Worm (Caenorhabditis elegans) whole organism, L2 larva: ENCODE results near the gene C55C3.8.

Source experiments
- C34F6.9 ChIP-seq: fragments of 150-350 bp; optimal IDR thresholded peaks from 2 replicates; lab custom pipeline; 2014; ENCODE audit warnings: missing biosample characterization, missing genetic modification characterization
- F13H6.1 ChIP-seq: sonication (generic microtip); optimal IDR thresholded peaks from 2 replicates; lab custom pipeline; 2016; ENCODE audit warnings: missing genetic modification characterization, missing compliant biosample characterization
- R02D3.7 ChIP-seq: fragments of 150-350 bp; optimal IDR thresholded peaks from 2 replicates; lab custom pipeline; 2014; ENCODE audit warnings: missing biosample characterization, missing genetic modification characterization
- ZK546.5 ChIP-seq: sonication (generic microtip); optimal IDR thresholded peaks from 2 replicates; lab custom pipeline; 2017; ENCODE audit warnings: missing biosample characterization, missing genetic modification characterization
- ama-1 ChIP-seq: fragments of 150-350 bp; optimal IDR thresholded peaks from 2 replicates; lab custom pipeline; 2018; ENCODE audit warnings: inconsistent platforms
- blmp-1 ChIP-seq: sonication (generic microtip); optimal IDR thresholded peaks from 2 replicates; lab custom pipeline; 2017; ENCODE audit warnings: missing genetic modification characterization, mild to moderate bottlenecking, missing compliant biosample characterization, antibody characterized with exemption, moderate library complexity; ENCODE audit not compliant: insufficient read depth
- ceh-82 ChIP-seq: fragments of 150-350 bp; optimal IDR thresholded peaks from 2 replicates; lab custom pipeline; 2014; ENCODE audit warnings: missing biosample characterization, missing genetic modification characterization
- crh-2 ChIP-seq: sonication (generic microtip); optimal IDR thresholded peaks from 2 replicates; lab custom pipeline; 2017; ENCODE audit warnings: missing biosample characterization, missing genetic modification characterization
- elt-1 ChIP-seq: fragments of 150-350 bp; optimal IDR thresholded peaks from 2 replicates; lab custom pipeline; 2014; ENCODE audit warnings: missing biosample characterization, missing genetic modification characterization
- fos-1 ChIP-seq: fragments of 150-350 bp; optimal IDR thresholded peaks from 2 replicates; lab custom pipeline; 2014; ENCODE audit warnings: missing biosample characterization, missing genetic modification characterization
- gmeb-1 ChIP-seq: fragments of 150-350 bp; optimal IDR thresholded peaks from 2 replicates; lab custom pipeline; 2014; ENCODE audit warnings: missing biosample characterization, missing genetic modification characterization
- lin-11 ChIP-seq: fragments of 150-350 bp; sonication (generic microtip); optimal IDR thresholded peaks from 2 replicates; lab custom pipeline; 2014; ENCODE audit warnings: missing biosample characterization, missing genetic modification characterization, inconsistent platforms, mixed read lengths
- lin-39 ChIP-seq: fragments of 150-350 bp; optimal IDR thresholded peaks from 2 replicates; lab custom pipeline; 2014; ENCODE audit warnings: missing biosample characterization, missing genetic modification reagents, missing genetic modification characterization
- mab-5 ChIP-seq: fragments of 150-350 bp; optimal IDR thresholded peaks from 2 replicates; lab custom pipeline; 2014; ENCODE audit warnings: missing biosample characterization, missing genetic modification characterization
- mbf-1 ChIP-seq: sonication (generic microtip); optimal IDR thresholded peaks from 2 replicates; lab custom pipeline; 2017; ENCODE audit warnings: missing biosample characterization, missing genetic modification characterization
- mdl-1 ChIP-seq, 2 experiments: fragments of 150-350 bp in 1 of 2; sonication (generic microtip) in 1 of 2; optimal IDR thresholded peaks; 2 replicates each; lab custom pipeline; 2017; ENCODE audit warnings: missing biosample characterization in 2 of 2, missing genetic modification characterization in 2 of 2
- nhr-10 ChIP-seq: sonication (generic microtip); optimal IDR thresholded peaks from 2 replicates; lab custom pipeline; 2017; ENCODE audit warnings: missing biosample characterization, missing genetic modification characterization
- nhr-21 ChIP-seq: fragments of 150-350 bp; optimal IDR thresholded peaks from 2 replicates; lab custom pipeline; 2014; ENCODE audit warnings: missing biosample characterization, missing genetic modification characterization
- nhr-23 ChIP-seq: fragments of 150-350 bp; optimal IDR thresholded peaks from 2 replicates; lab custom pipeline; 2014; ENCODE audit warnings: missing biosample characterization, missing genetic modification reagents, missing genetic modification characterization
- nhr-237 ChIP-seq: fragments of 150-350 bp; optimal IDR thresholded peaks from 2 replicates; lab custom pipeline; 2014; ENCODE audit warnings: missing biosample characterization, missing genetic modification characterization
- nhr-25 ChIP-seq: fragments of 150-350 bp; sonication (generic microtip); optimal IDR thresholded peaks from 3 replicates; lab custom pipeline; 2014; ENCODE audit warnings: missing biosample characterization, missing genetic modification characterization
- nhr-77 ChIP-seq: fragments of 150-350 bp; optimal IDR thresholded peaks from 2 replicates; lab custom pipeline; 2014; ENCODE audit warnings: missing biosample characterization, missing genetic modification characterization
- peb-1 ChIP-seq: fragments of 150-350 bp; optimal IDR thresholded peaks from 2 replicates; lab custom pipeline; 2014; ENCODE audit warnings: missing biosample characterization, missing genetic modification characterization
- sem-4 ChIP-seq: fragments of 150-350 bp; optimal IDR thresholded peaks from 2 replicates; lab custom pipeline; 2014; ENCODE audit warnings: missing biosample characterization, missing genetic modification reagents, missing genetic modification characterization
- sma-3 ChIP-seq: sonication (generic microtip); optimal IDR thresholded peaks from 2 replicates; lab custom pipeline; 2016; ENCODE audit warnings: missing genetic modification reagents, missing genetic modification characterization, missing compliant biosample characterization
- sma-9 ChIP-seq, 2 experiments: fragments of 150-350 bp in 1 of 2; sonication (generic microtip) in 1 of 2; optimal IDR thresholded peaks; 2 replicates each; lab custom pipeline; 2014 to 2016; ENCODE audit warnings: missing genetic modification characterization in 2 of 2, mild to moderate bottlenecking in 1 of 2, missing biosample characterization in 1 of 2, missing compliant biosample characterization in 1 of 2, missing genetic modification reagents in 1 of 2, moderate library complexity in 1 of 2
- snpc-4 ChIP-seq: fragments of 150-350 bp; optimal IDR thresholded peaks from 2 replicates; lab custom pipeline; 2014; ENCODE audit warnings: missing biosample characterization, missing genetic modification characterization
- unc-39 ChIP-seq: fragments of 150-350 bp; optimal IDR thresholded peaks from 2 replicates; lab custom pipeline; 2014; ENCODE audit warnings: missing biosample characterization, missing genetic modification characterization
- unc-62 ChIP-seq: fragments of 150-350 bp; optimal IDR thresholded peaks from 2 replicates; lab custom pipeline; 2014; ENCODE audit warnings: missing biosample characterization, missing genetic modification reagents, missing genetic modification characterization
- zag-1 ChIP-seq: fragments of 150-350 bp; optimal IDR thresholded peaks from 2 replicates; lab custom pipeline; 2014; ENCODE audit warnings: missing biosample characterization, missing genetic modification characterization
- ztf-1 ChIP-seq: fragments of 200-800 bp; sonication (Bioruptor generic); conservative IDR thresholded peaks from 2 replicates; pipeline ENCODE4 v1.3.6; 2022; ENCODE audit warnings: missing genetic modification characterization, missing compliant biosample characterization
- ztf-4 ChIP-seq: fragments of 150-350 bp; optimal IDR thresholded peaks from 2 replicates; lab custom pipeline; 2014; ENCODE audit warnings: missing biosample characterization, missing genetic modification characterization

Gene C55C3.8

DNA sequence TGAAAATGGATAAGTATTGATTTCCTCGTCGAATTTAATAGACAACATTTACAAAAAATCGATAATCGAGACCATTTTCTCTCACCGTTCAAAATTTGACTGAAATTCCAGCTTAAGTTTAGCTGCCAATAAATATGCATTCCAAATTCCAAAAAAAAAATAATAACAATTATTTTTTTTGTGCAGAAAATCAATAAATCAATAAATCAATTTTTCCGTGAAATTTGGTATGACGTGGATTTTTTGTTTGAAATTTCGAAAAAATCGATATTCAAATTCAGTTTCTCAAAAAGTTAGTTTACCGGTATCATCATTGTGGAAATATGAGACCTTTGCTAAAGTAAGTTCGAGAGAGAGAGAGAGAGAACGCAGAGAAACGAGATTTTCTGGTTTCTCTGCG, 5.8 kb upstream of the C55C3.8 start, which contains the start of gene C55C3.3:
Gene C55C3.3, plus strand, starts transcription at position 274 of the 400 bp plus-strand sequence.
- no peak for TF ChIP-seq fos-1 (tag; lab: Kevin White, UChicago)

DNA sequence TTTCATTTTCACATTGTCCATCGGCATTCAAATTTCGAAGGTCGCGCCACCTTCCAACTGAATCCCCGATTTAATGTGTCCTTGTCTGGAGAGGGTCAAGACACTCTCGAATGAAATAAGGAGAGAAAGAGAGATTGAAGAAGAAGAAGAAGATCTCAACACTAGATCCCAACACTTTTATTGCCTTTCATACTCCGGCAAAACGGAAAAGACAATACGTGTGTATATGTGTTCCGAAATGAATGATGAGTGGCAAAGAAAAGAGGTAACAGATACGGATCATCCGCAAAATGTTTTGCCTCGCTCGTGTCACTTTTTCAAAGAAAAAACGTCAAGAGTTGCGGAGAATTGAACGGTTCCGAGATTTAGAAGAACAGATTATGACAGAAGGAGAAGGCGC, 9.5 kb downstream of the C55C3.8 start:
- TF ChIP-seq nhr-25 = peak; percentile 47
- TF ChIP-seq mbf-1 = no peak

DNA sequence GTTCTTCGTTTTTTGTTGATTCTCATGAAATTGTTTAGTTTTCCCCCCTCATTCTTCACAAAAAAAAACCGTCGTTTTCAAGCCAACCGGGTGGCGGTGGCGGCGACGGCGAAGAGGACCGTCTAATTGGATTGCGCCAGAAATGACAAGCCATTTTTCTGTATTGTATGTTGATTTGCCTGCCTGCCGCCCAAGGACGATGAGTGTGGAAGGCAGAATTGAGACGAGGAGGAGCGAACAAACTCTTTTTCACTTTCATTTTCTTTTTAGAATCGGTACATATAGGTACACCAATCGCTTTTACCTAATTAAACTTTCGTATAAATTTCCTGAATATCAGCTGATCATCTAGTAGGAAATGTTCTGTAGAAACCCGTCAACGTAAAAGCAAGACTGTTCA, 10.8 kb downstream of the C55C3.8 start:
- TF ChIP-seq lin-11 (tag; lab: Kevin White, UChicago) (no peak), unc-39 (tag; lab: Kevin White, UChicago) (no peak), blmp-1 (tag; lab: Kevin White, UChicago) (peak; percentile 56), nhr-21 (tag; lab: Kevin White, UChicago) (no peak)
- TF ChIP-seq, all 48 proteins: peak for 1

DNA sequence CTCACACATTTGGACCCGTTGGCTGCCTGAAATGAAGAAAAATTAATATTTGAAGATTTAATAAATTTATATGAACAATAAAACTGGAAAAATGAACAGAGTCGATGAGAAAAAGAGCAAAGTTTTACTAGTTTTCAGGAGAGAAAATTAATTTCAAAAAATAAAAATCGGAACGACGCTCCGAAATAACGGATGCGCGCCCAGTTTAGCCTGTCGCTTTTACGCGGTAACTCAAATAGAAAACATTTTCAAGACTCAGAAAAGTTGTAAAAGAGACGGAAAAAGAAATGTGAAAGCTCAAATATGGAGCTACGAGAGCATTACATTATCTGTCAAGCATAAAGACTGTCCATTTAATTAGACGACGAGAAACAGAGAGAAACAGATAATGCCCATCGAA, 12.6 kb downstream of the C55C3.8 start, which contains the start of the genes C55C3.73 and perm-5:
Gene C55C3.73, minus strand, starts transcription at position 9 of the 400 bp plus-strand sequence.
Gene perm-5, minus strand, starts transcription at position 26 of the 400 bp plus-strand sequence.
- TF ChIP-seq sma-3 (GFP tag; lab: Kevin White, UChicago) = no peak
- no peak for TF ChIP-seq elt-1 (tag; lab: Kevin White, UChicago)
- TF ChIP-seq lin-39 (tag; lab: Kevin White, UChicago) = no peak
- TF ChIP-seq F13H6.1 (tag; lab: Kevin White, UChicago) = no peak
- TF ChIP-seq crh-2 (tag; lab: Kevin White, UChicago) = no peak
- TF ChIP-seq nhr-23 (tag; lab: Kevin White, UChicago) = no peak
- TF ChIP-seq zag-1 = no peak
- no peak for TF ChIP-seq unc-39 (tag; lab: Kevin White, UChicago)
- TF ChIP-seq gmeb-1 (tag; lab: Kevin White, UChicago) = no peak
- no peak for TF ChIP-seq mdl-1 (tag; optimal IDR thresholded peaks at IDR 0.05; lab: Kevin White, UChicago)
- TF ChIP-seq fos-1 (tag; lab: Kevin White, UChicago) = no peak
- TF ChIP-seq peb-1 = no peak

DNA sequence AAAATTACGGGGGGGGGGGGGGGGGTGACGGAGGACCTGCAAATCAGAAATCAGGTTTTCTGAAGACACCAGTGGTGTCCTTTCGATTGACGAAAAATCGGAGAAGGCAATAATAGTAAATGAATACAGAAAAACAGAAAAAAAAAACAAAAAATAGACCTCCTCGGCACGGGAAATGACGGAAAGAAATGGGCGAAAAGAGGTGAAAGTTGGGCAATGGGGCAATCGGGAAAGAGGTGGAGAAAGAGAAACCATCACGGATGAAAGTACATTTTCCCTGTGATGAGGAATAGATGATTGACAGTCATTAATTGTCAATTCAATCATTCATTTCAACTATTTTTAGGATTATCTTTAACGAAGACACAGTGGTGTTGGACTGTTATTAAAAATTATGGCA, 13.1 kb downstream of the C55C3.8 start:
- TF ChIP-seq zag-1 (no peak), blmp-1 (tag; lab: Kevin White, UChicago) (peak; percentile 88), ZK546.5 (no peak)

DNA sequence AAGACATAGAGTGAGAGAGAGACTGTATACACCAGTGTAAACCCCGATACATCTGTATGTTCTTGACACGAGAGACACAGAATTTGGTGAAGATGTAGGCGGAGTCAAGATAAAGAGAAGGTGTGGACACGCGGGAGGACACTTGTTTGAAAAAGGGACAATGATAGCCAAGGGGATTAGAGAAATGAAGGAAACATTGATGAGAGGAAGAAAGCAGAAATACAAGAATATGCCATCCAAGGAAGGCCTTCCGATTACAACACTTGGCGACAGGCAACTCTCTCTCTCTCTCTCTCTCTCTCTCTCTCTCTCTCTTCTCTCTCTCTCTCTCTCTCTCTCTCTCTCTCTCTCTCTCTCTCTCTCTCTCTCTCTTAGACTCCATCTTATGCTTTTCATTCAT, 15.8 kb downstream of the C55C3.8 start:
- TF ChIP-seq ztf-4 (tag; lab: Kevin White, UChicago) (no peak), sma-9 (GFP tag; optimal IDR thresholded peaks at IDR 0.05; lab: Kevin White, UChicago) (no peak), sma-9 (tag; optimal IDR thresholded peaks at IDR 0.05; lab: Kevin White, UChicago) (no peak), C34F6.9 (tag; lab: Kevin White, UChicago) (no peak), lin-39 (tag; lab: Kevin White, UChicago) (no peak), ceh-82 (tag; lab: Kevin White, UChicago) (no peak), blmp-1 (tag; lab: Kevin White, UChicago) (peak; percentile 63), nhr-10 (tag; lab: Kevin White, UChicago) (no peak), unc-62 (GFP tag; lab: Kevin White, UChicago) (no peak), nhr-77 (no peak), nhr-25 (peak; percentile 56), lin-11 (tag; lab: Kevin White, UChicago) (no peak), ama-1 (lab: Kevin White, UChicago) (no peak), ztf-1 (no peak), zag-1 (no peak), nhr-237 (tag; lab: Kevin White, UChicago) (no peak), sma-3 (GFP tag; lab: Kevin White, UChicago) (no peak), R02D3.7 (tag; lab: Kevin White, UChicago) (no peak), nhr-21 (tag; lab: Kevin White, UChicago) (peak; percentile 69)

DNA sequence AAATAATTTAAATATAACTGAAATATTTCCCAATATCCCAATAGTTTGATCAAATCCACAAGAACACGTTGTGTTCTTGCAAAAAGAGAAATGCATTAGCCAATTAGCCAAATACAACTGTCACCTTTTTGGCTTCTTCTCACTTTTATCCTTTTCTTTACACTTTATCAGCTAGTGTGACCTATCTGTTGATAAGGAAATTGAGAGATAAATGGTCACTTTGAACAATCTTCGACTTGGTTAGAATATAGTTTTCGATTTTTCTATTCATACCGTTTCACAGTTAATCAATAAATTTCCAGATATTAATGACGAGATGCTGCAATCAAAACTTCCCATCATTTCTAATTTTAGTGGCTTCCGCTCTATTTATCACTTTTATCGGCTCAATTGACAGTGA, 18.0 kb downstream of the C55C3.8 start, which contains the start of gene C55C3.1:
Gene C55C3.1, plus strand, starts transcription at position 301 of the 400 bp plus-strand sequence.
- TF ChIP-seq sem-4 (tag; lab: Kevin White, UChicago) (no peak), nhr-77 (no peak), mbf-1 (no peak), snpc-4 (no peak), mab-5 (tag; lab: Kevin White, UChicago) (no peak)
